Worm (Caenorhabditis elegans) whole organism, midembryonic: ENCODE measurements around the gene hpo-29.

Experiments used
- T22C8.4 ChIP-seq: fragments of 200-800 bp; sonication (Bioruptor generic); IDR thresholded peaks from 2 replicates; pipeline ENCODE4 v1.3.6; 2022; ENCODE audit warnings: missing genetic modification characterization, missing compliant biosample characterization
- flt-1 ChIP-seq: fragments of 200-800 bp; sonication (Bioruptor generic); IDR thresholded peaks from 2 replicates; pipeline ENCODE4 v1.3.6; 2022; ENCODE audit warnings: missing genetic modification characterization, missing compliant biosample characterization
- klf-2 ChIP-seq: fragments of 200-800 bp; sonication (Bioruptor generic); conservative IDR thresholded peaks from 2 replicates; pipeline ENCODE4 v1.3.6; 2022; ENCODE audit warnings: missing genetic modification reagents, missing genetic modification characterization, missing compliant biosample characterization
- med-1 ChIP-seq: sonication (generic microtip); optimal IDR thresholded peaks from 2 replicates; lab custom pipeline; 2017; ENCODE audit warnings: missing genetic modification characterization, mild to moderate bottlenecking, missing compliant biosample characterization, antibody characterized with exemption, missing genetic modification reagents; ENCODE audit not compliant: insufficient read depth
- ref-1 ChIP-seq: fragments of 200-800 bp; sonication (Bioruptor generic); conservative IDR thresholded peaks from 2 replicates; pipeline ENCODE4 v1.3.6; 2022; ENCODE audit warnings: missing genetic modification reagents, missing genetic modification characterization, missing compliant biosample characterization
- tab-1 ChIP-seq: fragments of 200-800 bp; sonication (Bioruptor generic); IDR thresholded peaks from 2 replicates; pipeline ENCODE4 v1.3.6; 2022; ENCODE audit warnings: missing genetic modification characterization, missing compliant biosample characterization
- ztf-23 ChIP-seq: fragments of 200-800 bp; sonication (Bioruptor generic); IDR thresholded peaks from 2 replicates; pipeline ENCODE4 v1.3.6; 2022; ENCODE audit warnings: missing genetic modification reagents, missing genetic modification characterization, missing compliant biosample characterization
- ztf-29 ChIP-seq: fragments of 200-800 bp; sonication (Bioruptor generic); IDR thresholded peaks from 2 replicates; pipeline ENCODE4 v1.3.6; 2022; ENCODE audit warnings: missing genetic modification reagents, missing genetic modification characterization, missing compliant biosample characterization

- TF ChIP-seq tab-1, result no peak
- TF ChIP-seq ztf-23, result no peak
- TF ChIP-seq ztf-29 (GFP tag; lab: Robert Waterston, UW), result no peak
- no peak for TF ChIP-seq med-1 (GFP tag; lab: Kevin White, UChicago)
- TF ChIP-seq klf-2 (GFP tag; lab: Robert Waterston, UW), result no peak
- TF ChIP-seq T22C8.4 (GFP tag; lab: Robert Waterston, UW), result no peak
- TF ChIP-seq flt-1, result no peak
- TF ChIP-seq ref-1 (GFP tag; lab: Robert Waterston, UW), result no peak
These were observed 46.4 kb upstream of the hpo-29 start for ce11 chrIII:189280-189679.
